Worm (Caenorhabditis elegans) whole organism, early embryonic: ENCODE measurements around the gene F31E8.5.
A peak's percentile ranks its signal among the peaks of the same experiment; 100 is the strongest.

Experiments
- B0310.2 ChIP-seq: sonication (generic microtip); optimal IDR thresholded peaks from 2 replicates; lab custom pipeline; 2016; ENCODE audit warnings: mild to moderate bottlenecking, missing genetic modification characterization, missing compliant biosample characterization
- F13C5.2 ChIP-seq: sonication (generic microtip); optimal IDR thresholded peaks from 2 replicates; lab custom pipeline; 2017; ENCODE audit warnings: mild to moderate bottlenecking, missing genetic modification characterization, inconsistent platforms, missing compliant biosample characterization
- aly-1 ChIP-seq: sonication (generic microtip); optimal IDR thresholded peaks from 2 replicates; lab custom pipeline; 2016; ENCODE audit warnings: missing genetic modification characterization, missing compliant biosample characterization
- ama-1 ChIP-seq: fragments of 150-350 bp; optimal IDR thresholded peaks from 2 replicates; lab custom pipeline; 2014
- ceh-13 ChIP-seq: fragments of 200-800 bp; sonication (Bioruptor generic); optimal IDR thresholded peaks from 2 replicates; lab custom pipeline; 2018; ENCODE audit warnings: mild to moderate bottlenecking, missing genetic modification characterization, missing compliant biosample characterization
- ceh-36 ChIP-seq: sonication (generic microtip); optimal IDR thresholded peaks from 2 replicates; lab custom pipeline; 2016; ENCODE audit warnings: missing genetic modification characterization, inconsistent platforms, missing compliant biosample characterization
- ets-7 ChIP-seq: sonication (generic microtip); optimal IDR thresholded peaks from 2 replicates; lab custom pipeline; 2016; ENCODE audit warnings: missing genotype, missing genetic modification characterization, missing compliant biosample characterization
- flt-1 ChIP-seq: fragments of 200-800 bp; sonication (Bioruptor generic); IDR thresholded peaks from 2 replicates; pipeline ENCODE4 v1.3.6; 2022; ENCODE audit warnings: missing genetic modification characterization, missing compliant biosample characterization
- hmbx-1 ChIP-seq: sonication (generic microtip); optimal IDR thresholded peaks from 2 replicates; lab custom pipeline; 2016; ENCODE audit warnings: mild to moderate bottlenecking, missing genetic modification characterization, missing compliant biosample characterization
- hmg-4 ChIP-seq: fragments of 200-800 bp; sonication (Bioruptor generic); optimal IDR thresholded peaks from 2 replicates; lab custom pipeline; 2018; ENCODE audit warnings: mild to moderate bottlenecking, missing genetic modification characterization, missing compliant biosample characterization
- hnd-1 ChIP-seq: sonication (generic microtip); optimal IDR thresholded peaks from 2 replicates; lab custom pipeline; 2016; ENCODE audit warnings: missing genetic modification characterization, missing compliant biosample characterization
- pes-1 ChIP-seq: fragments of 200-800 bp; sonication (Bioruptor generic); IDR thresholded peaks from 2 replicates; pipeline ENCODE4 v1.3.6; 2022; ENCODE audit warnings: missing genetic modification reagents, missing genetic modification characterization, missing compliant biosample characterization
- scrt-1 ChIP-seq: fragments of 200-800 bp; sonication (Bioruptor generic); IDR thresholded peaks from 2 replicates; pipeline ENCODE4 v1.3.6; 2022; ENCODE audit warnings: missing genetic modification characterization, missing compliant biosample characterization
- sea-1 ChIP-seq: fragments of 200-800 bp; sonication (Bioruptor generic); conservative IDR thresholded peaks from 2 replicates; pipeline ENCODE4 v1.3.6; 2022; ENCODE audit warnings: missing genetic modification characterization, missing compliant biosample characterization
- tbx-11 ChIP-seq: fragments of 200-800 bp; sonication (Bioruptor generic); IDR thresholded peaks from 2 replicates; pipeline ENCODE4 v1.3.6; 2022; ENCODE audit warnings: missing genetic modification characterization, missing compliant biosample characterization
- tbx-37 ChIP-seq: fragments of 200-800 bp; sonication (Bioruptor generic); conservative IDR thresholded peaks from 2 replicates; pipeline ENCODE4 v1.3.6; 2022; ENCODE audit warnings: missing genetic modification reagents, missing genetic modification characterization, missing compliant biosample characterization
- tra-4 ChIP-seq: sonication (generic microtip); optimal IDR thresholded peaks from 2 replicates; lab custom pipeline; 2017; ENCODE audit warnings: missing genetic modification characterization, missing compliant biosample characterization

F31E8.5 gene

ce11 chrII:6835972-6836595 is 29.0 kb upstream of the F31E8.5 start:
- TF ChIP-seq F13C5.2 (tag; lab: Kevin White, UChicago) (no peak), ets-7 (tag; lab: Kevin White, UChicago) (no peak)

ce11 chrII:6835500-6835899 is 28.4 kb upstream of the F31E8.5 start:
- TF ChIP-seq flt-1 (0 out of 2 replicates have a peak, but pooled peaks have one; percentile 30), tbx-11 (no peak)

ce11 chrII:6834582-6835058 is 27.6 kb upstream of the F31E8.5 start, which contains the start of gene egl-27:
TSS of gene egl-27 (plus strand) at chrII:6835008.
- TF ChIP-seq scrt-1 (GFP tag; lab: Robert Waterston, UW) (no peak), tra-4 (tag; lab: Kevin White, UChicago) (no peak), ceh-13 (GFP tag; lab: Kevin White, UChicago) (no peak), sea-1 (GFP tag; lab: Robert Waterston, UW) (peak; percentile 69; the same call in 1 of the 2 replicates), hnd-1 (no peak), ets-7 (tag; lab: Kevin White, UChicago) (no peak)

ce11 chrII:6833781-6834339 is 26.8 kb upstream of the F31E8.5 start:
- TF ChIP-seq ceh-13 (GFP tag; lab: Kevin White, UChicago) (no peak), hmbx-1 (tag; lab: Kevin White, UChicago) (no peak), tbx-37 (GFP tag; lab: Robert Waterston, UW) (no peak), scrt-1 (GFP tag; lab: Robert Waterston, UW) (no peak), aly-1 (peak; percentile 7), sea-1 (GFP tag; lab: Robert Waterston, UW) (no peak), ceh-36 (peak; percentile 69), hnd-1 (no peak)

ce11 chrII:6832695-6833389 is 25.8 kb upstream of the F31E8.5 start:
- TF ChIP-seq sea-1 (GFP tag; lab: Robert Waterston, UW) (no peak), ama-1 (no peak), tbx-37 (GFP tag; lab: Robert Waterston, UW) (no peak), hmbx-1 (tag; lab: Kevin White, UChicago) (no peak), tra-4 (tag; lab: Kevin White, UChicago) (no peak), aly-1 (no peak), ceh-36 (no peak), flt-1 (peak; percentile 13; the same call in 1 of the 2 replicates), ets-7 (tag; lab: Kevin White, UChicago) (no peak), scrt-1 (GFP tag; lab: Robert Waterston, UW) (no peak), hnd-1 (no peak), hmg-4 (GFP tag; lab: Kevin White, UChicago) (peak; percentile 63)

ce11 chrII:6832207-6832606 is 25.1 kb upstream of the F31E8.5 start:
- TF ChIP-seq tbx-11 (no peak), ceh-36 (no peak)

- TF ChIP-seq tbx-11 (no peak), hnd-1 (no peak), tbx-37 (GFP tag; lab: Robert Waterston, UW) (no peak), B0310.2 (tag; lab: Kevin White, UChicago) (no peak), aly-1 (no peak), flt-1 (no peak), hmg-4 (GFP tag; lab: Kevin White, UChicago) (peak; percentile 77), scrt-1 (GFP tag; lab: Robert Waterston, UW) (no peak), F13C5.2 (tag; lab: Kevin White, UChicago) (no peak), ceh-13 (GFP tag; lab: Kevin White, UChicago) (no peak), ceh-36 (peak; percentile 83), ets-7 (tag; lab: Kevin White, UChicago) (peak; percentile 12), tra-4 (tag; lab: Kevin White, UChicago) (no peak), sea-1 (GFP tag; lab: Robert Waterston, UW) (0 out of 2 replicates have a peak, but pooled peaks have one; percentile 44), ama-1 (no peak), pes-1 (GFP tag; lab: Robert Waterston, UW) (no peak)
Observed at ce11 chrII:6831531-6832201, 24.6 kb upstream of the F31E8.5 start.

- peak; percentile 40 for TF ChIP-seq ceh-36
- TF ChIP-seq ama-1, result no peak
- TF ChIP-seq hmg-4 (GFP tag; lab: Kevin White, UChicago), result peak; percentile 57
Observed at ce11 chrII:6830923-6831322, 23.9 kb upstream of the F31E8.5 start.
